Worm (Caenorhabditis elegans) whole organism, young adult: Measurements from ENCODE around the gene sre-24.

Experiments
- C17E4.6 ChIP-seq: fragments of 200-800 bp; sonication (Bioruptor generic); IDR thresholded peaks from 2 replicates; pipeline ENCODE4 v1.3.6; 2022; ENCODE audit warnings: missing genetic modification reagents, missing genetic modification characterization, missing compliant biosample characterization
- F22D6.2 ChIP-seq: sonication (generic microtip); optimal IDR thresholded peaks from 2 replicates; lab custom pipeline; 2016; ENCODE audit warnings: mild to moderate bottlenecking, missing genetic modification characterization, missing compliant biosample characterization
- ama-1 ChIP-seq, 3 experiments: fragments of 150-350 bp in 1 of 3; sonication (generic microtip) in 2 of 3; optimal IDR thresholded peaks; 2 replicates each; lab custom pipeline; 2014 to 2018; ENCODE audit warnings: missing biosample characterization in 2 of 3, missing genetic modification characterization in 2 of 3, missing genetic modification reagents in 2 of 3
- attf-5 ChIP-seq: fragments of 200-800 bp; sonication (Bioruptor generic); optimal IDR thresholded peaks from 2 replicates; lab custom pipeline; 2018; ENCODE audit warnings: mild to moderate bottlenecking, missing genetic modification characterization, missing compliant biosample characterization
- nhr-90 ChIP-seq: sonication (generic microtip); optimal IDR thresholded peaks from 2 replicates; lab custom pipeline; 2016; ENCODE audit warnings: missing genotype, mild to moderate bottlenecking, missing genetic modification characterization, missing compliant biosample characterization
- pbrm-1 ChIP-seq: fragments of 200-800 bp; sonication (Bioruptor generic); IDR thresholded peaks from 2 replicates; pipeline ENCODE4 v1.3.6; 2022; ENCODE audit warnings: missing genetic modification reagents, missing genetic modification characterization, missing compliant biosample characterization
- sdz-38 ChIP-seq: sonication (generic microtip); optimal IDR thresholded peaks from 2 replicates; lab custom pipeline; 2016; ENCODE audit warnings: missing genotype, missing genetic modification characterization, missing compliant biosample characterization
- snpc-3.4 ChIP-seq: sonication (generic microtip); optimal IDR thresholded peaks from 2 replicates; lab custom pipeline; 2017; ENCODE audit warnings: missing genetic modification characterization, mild to moderate bottlenecking, missing compliant biosample characterization, antibody characterized with exemption, moderate library complexity, missing genotype, missing genetic modification reagents
- ztf-25 ChIP-seq: fragments of 200-800 bp; sonication (Bioruptor generic); IDR thresholded peaks from 2 replicates; pipeline ENCODE4 v1.3.6; 2022; ENCODE audit warnings: missing genetic modification reagents, missing genetic modification characterization, missing compliant biosample characterization

DNA sequence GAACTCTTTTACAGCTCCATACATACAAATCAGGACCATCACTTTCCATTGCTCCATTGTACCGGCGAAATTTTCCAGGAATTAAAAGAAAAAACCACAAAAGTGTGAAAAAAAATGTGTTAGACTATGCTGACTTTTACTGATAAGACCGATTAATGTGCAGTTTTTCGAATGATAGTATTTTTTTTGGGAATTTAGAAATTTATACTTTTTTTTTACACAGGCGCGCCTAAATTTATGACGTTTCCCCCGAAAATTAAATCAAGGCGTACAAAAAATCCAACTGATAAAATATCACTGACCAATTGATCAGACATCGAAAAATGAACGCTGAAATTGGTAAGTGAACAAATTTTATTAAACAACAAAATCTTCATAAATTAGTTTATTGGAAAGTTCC is 9.1 kb upstream of the sre-24 start, which contains the start of gene folt-2:
- no peak for TF ChIP-seq ama-1 (optimal IDR thresholded peaks at IDR 0.05; lab: Kevin White, UChicago)
- no peak for TF ChIP-seq ama-1 (GFP tag; optimal IDR thresholded peaks at IDR 0.05; lab: Kevin White, UChicago)
- TF ChIP-seq nhr-90 (tag; lab: Kevin White, UChicago): no peak
- no peak for TF ChIP-seq F22D6.2 (tag; lab: Kevin White, UChicago)
- TF ChIP-seq ztf-25 (GFP tag; lab: Robert Waterston, UW): no peak
- no peak for TF ChIP-seq C17E4.6 (GFP tag; lab: Robert Waterston, UW)
- TF ChIP-seq attf-5 (GFP tag; lab: Kevin White, UChicago): no peak
- TF ChIP-seq sdz-38 (tag; lab: Kevin White, UChicago): no peak
- TF ChIP-seq snpc-3.4 (tag; lab: Kevin White, UChicago): no peak
- no peak for TF ChIP-seq pbrm-1 (GFP tag; lab: Robert Waterston, UW)
